Worm (Caenorhabditis elegans): Measurements from ENCODE around the gene D1046.2.

- no peak for TF ChIP-seq nhr-237 (tag; optimal IDR thresholded peaks at IDR 0.05)
- peak; percentile 70 for TF ChIP-seq lin-13 (GFP tag; optimal IDR thresholded peaks at IDR 0.05)
- TF ChIP-seq unc-62 (GFP tag; optimal IDR thresholded peaks at IDR 0.05), result no peak
- TF ChIP-seq nhr-23 (tag; optimal IDR thresholded peaks at IDR 0.05), result no peak
- no peak for TF ChIP-seq elt-3 (tag; optimal IDR thresholded peaks at IDR 0.05)
- TF ChIP-seq fos-1 (tag; optimal IDR thresholded peaks at IDR 0.05), result peak; percentile 78
Measured at ce11 chrIV:8927093-8927492, 1.2 kb upstream of the D1046.2 start.
